Worm (Caenorhabditis elegans): ENCODE data around the gene F10G7.9.

- no peak for TF ChIP-seq ama-1 (optimal IDR thresholded peaks at IDR 0.05)
- TF ChIP-seq nhr-12 (tag; optimal IDR thresholded peaks at IDR 0.05) = no peak
- no peak for TF ChIP-seq alr-1 (tag; optimal IDR thresholded peaks at IDR 0.05; ENCODE audit: borderline replicate concordance)
- TF ChIP-seq nhr-237 (tag; optimal IDR thresholded peaks at IDR 0.05) = no peak
- TF ChIP-seq unc-62 (GFP tag; optimal IDR thresholded peaks at IDR 0.05) = no peak
- TF ChIP-seq lsy-2 (tag; optimal IDR thresholded peaks at IDR 0.05) = peak; percentile 99 to 100
- TF ChIP-seq nhr-85 (tag) = peak; percentile 31
- peak; percentile 56 for TF ChIP-seq lin-39 (tag; optimal IDR thresholded peaks at IDR 0.05)
- peak; percentile 92 to 97 for TF ChIP-seq lin-35 (GFP tag; optimal IDR thresholded peaks at IDR 0.05)
- TF ChIP-seq pag-3 (tag; optimal IDR thresholded peaks at IDR 0.05; ENCODE audit: borderline replicate concordance, insufficient read depth) = no peak
- TF ChIP-seq mef-2 (tag; optimal IDR thresholded peaks at IDR 0.05) = no peak
- no peak for TF ChIP-seq pqm-1 (tag; optimal IDR thresholded peaks at IDR 0.05)
- no peak for TF ChIP-seq C34B4.2 (tag; optimal IDR thresholded peaks at IDR 0.05)
- TF ChIP-seq nhr-77 (tag; optimal IDR thresholded peaks at IDR 0.05) = peak; percentile 42
These were observed 8.0 kb downstream of the F10G7.9 start, which contains the start of the genes rpn-5 and scc-1 for ce11 chrII:4698266-4698771.
